Fruit fly (Drosophila melanogaster) ovary, adult (tissue): ENCODE results near the gene Rpt5.
A peak's percentile ranks its signal among the peaks of the same experiment; 100 is the strongest.

Experiments
- CG17801 ChIP-seq: fragments of 200-800 bp; optimal IDR thresholded peaks from 2 replicates; lab custom pipeline; 2019; ENCODE audit warnings: missing biosample characterization, mild to moderate bottlenecking, missing genetic modification characterization, moderate library complexity; ENCODE audit not compliant: partially characterized antibody

The Rpt5 gene

DNA sequence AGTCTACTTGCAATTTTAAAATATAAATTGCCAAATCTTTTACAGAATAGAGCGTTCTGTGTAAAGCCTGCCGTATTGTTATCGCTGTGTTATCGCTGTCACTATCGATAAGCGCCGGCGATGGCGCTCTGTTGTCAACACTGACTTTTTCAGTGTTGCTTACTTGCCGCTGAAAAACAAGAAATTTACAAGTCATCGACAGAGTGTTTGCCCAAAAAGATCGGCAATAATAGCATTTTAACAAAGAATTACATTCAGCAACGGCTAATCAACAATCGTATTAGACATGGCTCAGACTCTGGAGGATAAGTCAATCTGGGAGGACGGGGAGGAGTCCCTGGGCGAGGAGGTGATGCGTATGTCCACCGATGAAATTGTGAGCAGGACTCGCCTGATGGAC, at the start of gene Rpt5, which contains the start of gene RanBP3:
Rpt5 (plus strand) TSS at position 149 of the 400 bp plus-strand sequence.
RanBP3 (minus strand) TSS at position 107 of the 400 bp plus-strand sequence.
- TF ChIP-seq CG17801 (GFP tag; lab: Kevin White, UChicago), result peak; percentile 59

DNA sequence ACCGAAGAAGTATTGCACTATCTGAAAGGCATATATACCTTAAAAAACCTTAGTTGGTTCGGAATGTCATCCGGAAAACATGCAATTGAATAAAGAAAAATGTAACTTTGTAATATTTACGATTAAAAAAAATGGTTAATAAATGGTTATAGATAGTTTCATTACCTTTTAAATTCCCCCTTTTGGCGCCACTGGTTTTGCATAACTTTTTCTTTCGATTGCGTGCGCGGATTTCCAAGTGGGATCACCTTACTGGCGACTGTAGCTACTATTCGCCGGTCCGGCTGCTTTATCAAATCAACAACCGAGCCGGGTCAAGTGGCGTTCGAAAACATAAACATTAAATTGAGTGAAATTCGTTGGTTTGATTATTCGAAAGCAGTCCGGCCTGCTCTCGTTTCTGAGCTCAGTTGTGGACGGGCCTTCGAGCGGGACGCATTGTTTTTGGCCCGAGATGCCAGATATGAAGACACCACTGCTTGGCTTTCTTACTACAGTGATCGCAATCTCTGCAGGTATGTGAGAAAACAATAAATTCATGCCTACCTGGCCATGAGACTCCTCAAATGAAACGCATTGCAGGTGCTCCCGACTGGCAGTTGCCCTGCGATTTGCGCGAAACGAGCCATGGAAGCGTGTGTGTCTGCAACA, 48.2 kb upstream of the Rpt5 start, which contains the start of gene Gba1b:
Gba1b (plus strand) TSS at position 422 of the 651 bp plus-strand sequence.
- no peak for TF ChIP-seq CG17801 (GFP tag; lab: Kevin White, UChicago)

DNA sequence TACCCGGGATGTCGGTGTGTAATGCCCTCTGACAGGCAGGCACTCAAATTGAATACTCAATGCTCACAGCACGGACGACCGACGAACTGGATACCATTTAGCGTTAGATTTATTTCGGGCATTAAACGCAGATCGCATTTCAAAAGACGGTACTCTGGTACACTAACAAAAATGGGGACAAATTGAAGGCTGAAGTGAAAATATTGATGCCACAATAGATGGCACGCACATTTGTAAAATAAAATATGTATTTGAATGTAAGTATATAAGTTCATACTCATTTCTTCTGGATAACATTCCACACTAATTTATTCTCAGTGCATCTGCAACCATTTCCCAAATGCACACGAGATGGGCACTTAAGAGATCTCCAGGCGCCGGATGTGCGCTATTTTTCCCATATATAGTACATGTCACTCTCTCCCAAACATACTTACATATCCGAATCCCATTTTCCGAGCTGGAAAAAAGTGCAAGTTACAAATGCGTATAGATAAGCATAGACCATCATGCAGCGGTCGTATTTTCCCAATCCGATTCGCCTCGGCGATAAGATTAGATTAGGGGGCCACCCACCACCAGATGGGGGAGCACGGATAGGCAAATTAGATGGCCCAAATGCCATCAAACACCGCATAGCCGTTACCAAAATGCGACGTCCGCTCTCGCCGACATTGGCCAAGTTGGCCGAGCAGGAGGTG, 43.0 kb upstream of the Rpt5 start, which contains the start of gene CG10301:
CG10301 (plus strand) TSS at position 651 of the 701 bp plus-strand sequence.
- no peak for TF ChIP-seq CG17801 (GFP tag; lab: Kevin White, UChicago)

DNA sequence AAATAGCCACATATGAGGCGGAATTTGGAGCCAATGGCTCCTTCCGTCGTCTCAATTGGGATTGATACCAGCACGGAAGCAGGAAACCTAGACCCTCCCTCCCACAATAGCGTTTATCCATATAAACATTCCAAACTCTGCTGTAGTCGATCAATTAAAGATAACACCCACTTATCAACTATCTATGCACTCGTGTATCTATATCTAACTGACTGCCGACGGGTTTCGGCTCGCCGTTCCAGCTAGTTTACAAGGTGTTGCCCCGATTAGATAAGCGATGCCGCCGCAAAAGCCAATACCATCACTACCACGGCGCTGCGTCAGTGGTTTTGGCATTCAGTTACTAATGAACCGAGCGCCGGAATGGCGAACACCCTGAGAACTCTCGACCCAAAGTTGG, 41.5 kb upstream of the Rpt5 start, which contains the start of gene CG10300:
CG10300 (plus strand) TSS at position 333 of the 400 bp plus-strand sequence.
- TF ChIP-seq CG17801 (GFP tag; lab: Kevin White, UChicago), result no peak

DNA sequence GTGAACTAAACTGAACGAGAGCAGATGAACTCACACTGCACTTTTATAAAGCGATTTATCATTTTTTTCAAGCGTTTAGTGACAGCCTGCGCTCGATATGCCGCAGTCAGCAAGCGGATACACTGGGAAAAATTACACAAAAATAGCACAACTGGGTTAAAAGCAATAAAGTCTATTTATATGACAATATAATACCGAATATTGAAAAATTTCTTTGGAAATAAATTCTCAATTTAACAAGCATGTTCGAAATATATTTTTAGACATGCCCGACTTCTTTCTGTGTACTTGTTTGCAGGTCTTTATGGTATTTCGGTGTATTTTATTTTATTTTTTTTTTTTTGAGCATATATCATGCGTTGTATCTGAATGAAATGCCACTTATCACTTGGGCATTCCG, 38.8 kb upstream of the Rpt5 start:
- no peak for TF ChIP-seq CG17801 (GFP tag; lab: Kevin White, UChicago)

DNA sequence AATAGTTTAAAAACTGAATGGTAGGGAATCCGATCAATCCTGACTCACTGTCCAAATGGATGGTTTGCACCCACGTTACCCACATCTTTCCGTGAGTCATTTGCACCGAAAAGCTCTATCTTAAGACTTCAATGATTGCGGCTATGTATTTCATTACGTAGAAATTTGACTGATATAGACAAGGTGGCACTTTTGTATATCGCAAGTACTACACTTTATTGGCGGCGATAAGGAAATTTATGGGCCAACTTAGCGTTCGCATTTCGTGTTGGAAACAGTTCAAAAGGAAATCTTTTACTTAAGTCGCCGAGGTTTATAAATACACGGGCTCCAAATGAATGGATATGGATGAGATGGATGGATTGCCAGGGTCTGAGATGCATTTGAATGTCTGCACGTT, 37.8 kb upstream of the Rpt5 start:
- TF ChIP-seq CG17801 (GFP tag; lab: Kevin White, UChicago), result no peak

DNA sequence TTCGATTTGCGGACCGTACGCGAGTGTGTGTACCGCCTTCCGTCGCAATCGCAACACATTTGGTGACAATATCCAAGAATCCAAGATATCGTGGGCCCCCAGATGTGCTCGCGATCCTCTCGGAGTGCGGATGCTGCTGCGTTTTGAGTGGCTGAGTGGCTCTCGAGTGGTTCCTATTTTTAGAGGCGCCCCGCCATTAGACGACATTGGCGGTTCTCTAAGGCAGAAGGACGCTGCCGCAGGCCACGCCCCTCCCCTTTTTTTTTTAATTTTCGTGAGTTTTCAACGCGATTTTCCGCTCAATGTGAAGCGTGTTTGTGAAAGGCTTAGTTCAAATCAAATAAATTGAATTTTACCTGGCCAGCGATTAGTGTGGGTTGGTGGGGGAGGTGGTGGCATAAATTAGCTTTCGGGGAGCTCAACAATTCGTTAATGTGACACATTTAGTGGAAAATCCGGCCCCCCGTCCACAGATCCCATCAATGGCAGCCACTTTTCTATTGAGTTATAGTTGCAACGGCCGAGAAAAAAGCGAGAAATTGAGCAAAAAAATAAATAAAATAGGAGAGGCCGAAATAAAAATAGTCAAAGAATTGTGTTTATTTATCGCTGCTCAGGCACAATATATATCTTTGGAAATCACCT, 34.3 kb upstream of the Rpt5 start, which contains the start of gene nau:
nau (minus strand) TSS at position 61 of the 645 bp plus-strand sequence.
- no peak for TF ChIP-seq CG17801 (GFP tag; lab: Kevin White, UChicago)

DNA sequence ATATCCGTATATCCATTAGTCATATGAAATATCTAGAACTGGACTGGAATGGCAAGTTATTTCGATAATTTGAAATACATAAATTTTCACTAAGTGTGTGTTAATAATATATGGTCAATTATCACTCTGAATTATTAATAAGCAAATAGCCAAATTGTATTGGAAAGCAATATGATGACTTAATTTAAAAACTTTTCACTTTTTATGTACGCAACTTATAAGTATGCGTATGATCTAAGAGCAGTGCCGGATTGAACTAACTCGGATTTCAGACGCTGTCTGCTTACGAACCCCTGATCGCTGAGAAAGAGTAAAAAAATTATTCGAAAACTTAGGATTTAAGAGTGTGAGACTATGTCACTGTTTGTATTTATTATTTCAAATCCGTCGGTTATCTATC, 31.2 kb upstream of the Rpt5 start, which contains the start of gene CG10232:
CG10232 (minus strand) TSS at position 101 of the 400 bp plus-strand sequence.
- no peak for TF ChIP-seq CG17801 (GFP tag; lab: Kevin White, UChicago)

DNA sequence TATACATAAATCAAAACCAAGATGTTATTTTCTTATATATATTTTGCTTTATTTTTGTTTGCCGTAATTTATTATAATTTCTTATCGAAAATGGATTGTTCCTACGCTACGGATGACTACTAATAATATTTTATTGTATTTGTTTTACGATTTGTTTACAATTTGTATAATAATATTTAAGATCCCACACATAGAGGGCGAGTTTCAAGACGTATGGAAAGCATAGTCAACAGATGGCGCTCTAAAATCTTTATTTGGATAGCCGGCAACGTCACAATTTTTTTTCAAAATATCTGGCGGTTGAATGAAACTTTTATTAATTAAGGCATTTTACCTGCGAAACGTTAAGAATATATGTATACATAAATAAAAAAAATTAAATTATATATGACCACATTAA, 30.7 kb upstream of the Rpt5 start:
- TF ChIP-seq CG17801 (GFP tag; lab: Kevin White, UChicago), result peak; percentile 54

DNA sequence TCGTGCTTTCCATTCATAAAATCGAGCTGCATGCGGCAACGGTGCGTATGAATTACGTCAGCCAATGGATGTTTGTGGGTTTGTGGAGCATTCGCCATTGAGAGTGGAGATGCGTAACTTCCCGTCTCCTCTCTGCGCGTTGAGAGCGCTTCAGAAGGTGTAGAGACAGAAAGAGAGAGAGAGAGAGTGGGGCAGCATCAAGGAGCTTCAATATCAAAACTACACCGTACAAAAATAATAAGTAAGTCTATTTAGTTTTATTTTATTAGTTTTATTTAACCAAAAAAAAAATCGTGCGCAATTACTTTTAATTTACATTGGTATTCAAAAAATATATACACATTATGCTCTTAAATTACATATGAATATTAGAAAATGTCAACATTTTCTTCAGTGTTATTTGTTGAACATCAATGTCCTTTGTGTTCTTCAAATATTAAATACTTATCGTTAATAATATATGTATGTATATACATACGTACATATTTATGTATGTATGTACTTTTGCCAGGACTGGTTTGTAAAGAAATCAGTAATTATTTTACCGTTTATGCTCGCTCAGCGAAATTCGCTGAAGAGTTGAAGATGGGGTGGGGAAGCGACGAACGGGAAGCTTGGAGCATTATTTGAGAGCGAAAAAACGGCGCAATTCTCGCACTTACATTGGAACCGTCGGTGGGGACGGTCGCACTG, 29.9 kb upstream of the Rpt5 start, which contains the start of gene CG10365:
CG10365 (plus strand) TSS at position 652 of the 693 bp plus-strand sequence.
- TF ChIP-seq CG17801 (GFP tag; lab: Kevin White, UChicago), result no peak

DNA sequence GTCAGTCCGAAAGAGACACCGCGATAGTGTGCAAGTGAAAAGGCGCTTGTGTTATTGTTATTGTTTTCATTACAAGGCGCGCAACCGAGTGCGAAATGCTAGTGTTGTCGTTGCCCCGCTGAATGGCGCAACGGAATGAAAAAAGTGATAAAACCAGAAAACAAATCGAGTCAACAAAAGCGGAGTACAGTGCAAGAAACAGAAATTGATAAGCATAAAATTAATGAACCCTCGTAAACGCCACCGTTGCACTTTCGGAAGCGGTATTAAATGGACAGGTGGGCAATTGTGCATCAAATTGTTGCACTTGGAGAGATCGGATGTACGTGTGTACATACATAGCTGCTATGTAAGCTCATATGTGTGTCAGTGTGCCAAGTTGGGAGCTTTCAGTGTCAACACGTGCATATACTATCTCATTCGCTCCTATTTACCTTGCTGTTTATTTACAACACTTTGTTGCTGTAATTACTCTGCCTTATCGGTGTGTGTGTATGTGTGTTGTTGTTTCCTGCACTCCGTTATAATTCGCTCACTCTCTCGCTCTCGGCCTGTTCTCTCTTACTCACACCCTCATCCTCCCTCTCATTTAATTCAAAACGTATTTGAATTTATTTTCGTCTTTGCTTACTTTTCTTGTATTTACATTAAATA, 29.2 kb upstream of the Rpt5 start:
- TF ChIP-seq CG17801 (GFP tag; lab: Kevin White, UChicago), result peak; percentile 17

DNA sequence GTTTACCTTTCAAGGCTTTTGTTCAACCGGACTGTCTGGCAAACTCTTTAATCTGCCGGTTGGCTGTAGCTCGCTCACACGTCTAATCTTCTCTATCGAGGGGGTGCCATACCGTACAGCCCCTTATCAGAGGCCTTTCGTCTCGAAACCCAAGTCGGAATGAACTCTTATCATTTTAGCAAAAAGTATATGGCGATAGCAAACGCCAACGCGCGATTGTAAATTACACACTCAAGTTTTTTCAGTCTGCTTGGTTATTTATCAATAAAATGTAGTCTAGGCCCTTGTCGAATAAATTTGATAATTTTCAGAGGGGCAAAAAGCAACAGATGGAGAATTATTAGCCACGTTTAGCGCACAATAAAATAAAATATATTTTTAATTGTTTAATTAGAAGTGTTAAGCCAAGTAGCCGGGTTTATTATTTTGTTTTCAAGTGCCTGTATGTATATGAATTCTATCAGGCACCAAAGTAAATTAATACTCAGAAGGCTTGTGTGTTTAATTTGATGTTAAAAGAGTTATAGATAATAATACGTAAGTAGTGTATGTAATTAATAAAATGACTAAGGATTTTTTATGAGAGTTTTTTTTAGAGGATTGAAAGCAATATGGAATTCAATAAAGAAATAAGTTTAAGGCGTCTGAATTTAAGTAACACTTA, 27.7 kb upstream of the Rpt5 start:
- TF ChIP-seq CG17801 (GFP tag; lab: Kevin White, UChicago), result no peak

DNA sequence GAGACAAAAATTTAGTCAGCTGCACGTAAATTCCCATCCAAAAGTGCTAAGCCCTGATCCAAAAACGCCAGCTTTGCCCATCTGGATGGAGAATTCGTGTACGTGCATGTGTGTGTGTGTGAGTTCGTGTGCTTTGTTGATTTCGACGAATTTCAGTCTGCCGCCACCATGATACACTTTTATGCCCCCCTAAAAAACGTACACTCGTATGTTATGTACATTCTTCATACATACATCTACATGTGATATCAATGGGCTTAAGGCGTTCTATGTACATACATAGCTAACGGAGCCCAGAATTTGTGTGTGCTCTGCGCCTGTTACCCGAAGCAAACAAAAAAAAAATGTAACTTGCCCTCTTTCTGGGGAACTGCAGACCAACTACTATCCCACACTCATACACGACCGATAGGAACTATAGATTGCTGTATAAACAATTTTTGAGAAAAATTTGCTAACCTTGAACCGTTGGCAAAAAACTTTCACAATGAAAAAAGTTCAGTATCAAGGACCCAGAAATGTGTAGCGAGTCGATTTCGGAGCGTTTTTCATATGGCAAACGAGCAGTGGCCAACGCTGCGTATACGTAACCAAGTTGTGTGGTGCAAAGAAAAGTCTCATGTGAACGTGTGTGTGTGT, 26.8 kb upstream of the Rpt5 start:
- no peak for TF ChIP-seq CG17801 (GFP tag; lab: Kevin White, UChicago)
